Fruit fly (Drosophila melanogaster): Measurements from ENCODE around the gene CG7889.

The CG7889 gene

dm6 chrX:19238613-19239012 is 4.8 kb upstream of the CG7889 start:
- no peak for TF ChIP-seq psq (optimal IDR thresholded peaks at IDR 0.05)

dm6 chrX:19239365-19239764 is 4.1 kb upstream of the CG7889 start:
- TF ChIP-seq Myc (optimal IDR thresholded peaks at IDR 0.05): no peak

dm6 chrX:19240230-19240839 is 3.1 kb upstream of the CG7889 start:
- no peak for TF ChIP-seq psq (optimal IDR thresholded peaks at IDR 0.05)
- no peak for TF ChIP-seq insv (optimal IDR thresholded peaks at IDR 0.05)

- TF ChIP-seq insv (optimal IDR thresholded peaks at IDR 0.05) (no peak), h (optimal IDR thresholded peaks at IDR 0.05) (no peak), psq (optimal IDR thresholded peaks at IDR 0.05) (no peak), Myc (optimal IDR thresholded peaks at IDR 0.05) (no peak), ttk (optimal IDR thresholded peaks at IDR 0.05) (no peak), Sin3A (optimal IDR thresholded peaks at IDR 0.05) (no peak)
Measured at dm6 chrX:19241790-19242373, 1.5 kb upstream of the CG7889 start, which contains the start of gene CG14196. CG14196 (minus strand) TSS chrX:19241840.

dm6 chrX:19247200-19248052 is 4.0 kb downstream of the CG7889 start, which contains the start of gene CG7992:
CG7992 (minus strand) TSS chrX:19247250.
- TF ChIP-seq insv (optimal IDR thresholded peaks at IDR 0.05): no peak
- TF ChIP-seq Sin3A (optimal IDR thresholded peaks at IDR 0.05): no peak
- no peak for TF ChIP-seq Myc (optimal IDR thresholded peaks at IDR 0.05)
- TF ChIP-seq psq (optimal IDR thresholded peaks at IDR 0.05): no peak
- TF ChIP-seq ttk (optimal IDR thresholded peaks at IDR 0.05): no peak
- no peak for TF ChIP-seq h (optimal IDR thresholded peaks at IDR 0.05)

dm6 chrX:19248426-19249217 is 5.2 kb downstream of the CG7889 start, which contains the start of gene Hs3st-B:
Hs3st-B (plus strand) TSS chrX:19248639.
- TF ChIP-seq psq (optimal IDR thresholded peaks at IDR 0.05): no peak
- TF ChIP-seq Sin3A (optimal IDR thresholded peaks at IDR 0.05): no peak
- TF ChIP-seq Myc (optimal IDR thresholded peaks at IDR 0.05): no peak
- TF ChIP-seq ttk (optimal IDR thresholded peaks at IDR 0.05): no peak
- no peak for TF ChIP-seq insv (optimal IDR thresholded peaks at IDR 0.05)
- no peak for TF ChIP-seq h (optimal IDR thresholded peaks at IDR 0.05)

dm6 chrX:19249339-19249738 is 5.9 kb downstream of the CG7889 start:
- TF ChIP-seq psq (optimal IDR thresholded peaks at IDR 0.05) (no peak), Sin3A (optimal IDR thresholded peaks at IDR 0.05) (no peak), Myc (optimal IDR thresholded peaks at IDR 0.05) (no peak)

- TF ChIP-seq insv (optimal IDR thresholded peaks at IDR 0.05) (no peak), Sin3A (optimal IDR thresholded peaks at IDR 0.05) (no peak), psq (optimal IDR thresholded peaks at IDR 0.05) (no peak), Myc (optimal IDR thresholded peaks at IDR 0.05) (no peak), ttk (optimal IDR thresholded peaks at IDR 0.05) (no peak), h (optimal IDR thresholded peaks at IDR 0.05) (no peak)
Measured at dm6 chrX:19250151-19250550, 6.7 kb downstream of the CG7889 start.

dm6 chrX:19259802-19260695 is 16.6 kb downstream of the CG7889 start:
- TF ChIP-seq Myc (optimal IDR thresholded peaks at IDR 0.05) (no peak), Sin3A (optimal IDR thresholded peaks at IDR 0.05) (no peak), ttk (optimal IDR thresholded peaks at IDR 0.05) (no peak), insv (optimal IDR thresholded peaks at IDR 0.05) (no peak), h (optimal IDR thresholded peaks at IDR 0.05) (no peak), psq (optimal IDR thresholded peaks at IDR 0.05) (no peak)

dm6 chrX:19260696-19260989 is 17.2 kb downstream of the CG7889 start:
- no peak for TF ChIP-seq h (optimal IDR thresholded peaks at IDR 0.05)
- TF ChIP-seq ttk (optimal IDR thresholded peaks at IDR 0.05): no peak
- no peak for TF ChIP-seq psq (optimal IDR thresholded peaks at IDR 0.05)
- TF ChIP-seq Sin3A (optimal IDR thresholded peaks at IDR 0.05): no peak
- no peak for TF ChIP-seq insv (optimal IDR thresholded peaks at IDR 0.05)
- TF ChIP-seq Myc (optimal IDR thresholded peaks at IDR 0.05): no peak

dm6 chrX:19261071-19261470 is 17.6 kb downstream of the CG7889 start, which contains the start of gene rictor:
rictor (minus strand) TSS chrX:19261240.
- TF ChIP-seq h (optimal IDR thresholded peaks at IDR 0.05): no peak
- no peak for TF ChIP-seq Sin3A (optimal IDR thresholded peaks at IDR 0.05)
- no peak for TF ChIP-seq ttk (optimal IDR thresholded peaks at IDR 0.05)
- no peak for TF ChIP-seq psq (optimal IDR thresholded peaks at IDR 0.05)
- no peak for TF ChIP-seq Myc (optimal IDR thresholded peaks at IDR 0.05)
- no peak for TF ChIP-seq insv (optimal IDR thresholded peaks at IDR 0.05)

Data from Kc167 (cell line).